Fruit fly (Drosophila melanogaster) whole organism, adult: ENCODE measurements around the gene CG11693.

Experiments
- CG11617 ChIP-seq: fragments of 200-800 bp; sonication (Bioruptor generic); optimal IDR thresholded peaks from 2 replicates; lab custom pipeline; 2017; ENCODE audit warnings: mild to moderate bottlenecking, missing biosample characterization, missing genetic modification reagents, missing genetic modification characterization
- CG12768 ChIP-seq: fragments of 200-800 bp; sonication (Bioruptor generic); optimal IDR thresholded peaks from 2 replicates; lab custom pipeline; 2017; ENCODE audit warnings: missing biosample characterization, missing genetic modification characterization, mild to moderate bottlenecking, moderate library complexity, missing genetic modification reagents
- CG14711 ChIP-seq: fragments of 200-800 bp; sonication (Bioruptor generic); optimal IDR thresholded peaks from 2 replicates; lab custom pipeline; 2018; ENCODE audit warnings: missing biosample characterization, mild to moderate bottlenecking, missing genetic modification characterization, moderate library complexity
- CG1620 ChIP-seq: fragments of 200-800 bp; sonication (Bioruptor generic); optimal IDR thresholded peaks from 2 replicates; lab custom pipeline; 2016; ENCODE audit warnings: missing biosample characterization, missing genetic modification characterization
- CG33017 ChIP-seq: fragments of 200-800 bp; sonication (Bioruptor generic); optimal IDR thresholded peaks from 2 replicates; lab custom pipeline; 2018; ENCODE audit warnings: missing biosample characterization, mild to moderate bottlenecking, missing genetic modification characterization, moderate library complexity
- CG5204 ChIP-seq: fragments of 200-800 bp; sonication (Bioruptor generic); optimal IDR thresholded peaks from 2 replicates; lab custom pipeline; 2016; ENCODE audit warnings: missing biosample characterization, missing genetic modification characterization
- CG7045 ChIP-seq: fragments of 200-800 bp; sonication (Bioruptor generic); optimal IDR thresholded peaks from 2 replicates; lab custom pipeline; 2017; ENCODE audit warnings: missing biosample characterization, mild to moderate bottlenecking, missing genetic modification characterization
- CG7101 ChIP-seq: fragments of 200-800 bp; sonication (Bioruptor generic); optimal IDR thresholded peaks from 2 replicates; lab custom pipeline; 2018; ENCODE audit warnings: missing biosample characterization, mild to moderate bottlenecking, missing genetic modification characterization, moderate library complexity
- Clk ChIP-seq: fragments of 200-800 bp; sonication (Bioruptor generic); optimal IDR thresholded peaks from 2 replicates; lab custom pipeline; 2017; ENCODE audit warnings: missing biosample characterization, missing genetic modification characterization
- Crg-1 ChIP-seq: fragments of 200-800 bp; sonication (Bioruptor generic); optimal IDR thresholded peaks from 2 replicates; lab custom pipeline; 2016; ENCODE audit warnings: missing biosample characterization, missing genetic modification characterization
- Hr96 ChIP-seq: fragments of 200-800 bp; sonication (Bioruptor generic); optimal IDR thresholded peaks from 2 replicates; lab custom pipeline; 2016; ENCODE audit warnings: missing biosample characterization, missing genetic modification characterization
- Mnt ChIP-seq: fragments of 200-800 bp; sonication (Bioruptor generic); optimal IDR thresholded peaks from 2 replicates; lab custom pipeline; 2016; ENCODE audit warnings: missing biosample characterization, mild to moderate bottlenecking, missing genetic modification characterization
- bab1 ChIP-seq: fragments of 200-800 bp; sonication (Bioruptor generic); optimal IDR thresholded peaks from 3 replicates; lab custom pipeline; 2019; ENCODE audit warnings: missing biosample characterization, mild to moderate bottlenecking, missing genetic modification characterization, moderate library complexity
- cic ChIP-seq: fragments of 200-800 bp; sonication (Bioruptor generic); optimal IDR thresholded peaks from 2 replicates; lab custom pipeline; 2017; ENCODE audit warnings: missing biosample characterization, mild to moderate bottlenecking, missing genetic modification characterization, moderate library complexity
- cnc ChIP-seq, 2 experiments: fragments of >200 bp; optimal IDR thresholded peaks; 2 replicates each; lab custom pipeline; 2017
- kay ChIP-seq: fragments of 200-800 bp; sonication (Bioruptor generic); peaks from one replicate; lab custom pipeline; 2016; ENCODE audit warnings: missing biosample characterization, missing genetic modification characterization, borderline replicate concordance
- ovo ChIP-seq: fragments of 200-800 bp; sonication (Bioruptor generic); optimal IDR thresholded peaks from 2 replicates; lab custom pipeline; 2016; ENCODE audit warnings: missing biosample characterization, missing genetic modification characterization
- pad ChIP-seq: fragments of 200-800 bp; sonication (Bioruptor generic); optimal IDR thresholded peaks from 3 replicates; lab custom pipeline; 2017; ENCODE audit warnings: missing biosample characterization, missing genetic modification characterization, mild to moderate bottlenecking, moderate library complexity, missing genetic modification reagents
- tj ChIP-seq: fragments of 200-800 bp; sonication (Bioruptor generic); optimal IDR thresholded peaks from 3 replicates; lab custom pipeline; 2017; ENCODE audit warnings: missing biosample characterization, mild to moderate bottlenecking, missing genetic modification characterization, moderate library complexity
- toe ChIP-seq: fragments of 200-800 bp; sonication (Bioruptor generic); optimal IDR thresholded peaks from 2 replicates; lab custom pipeline; 2016; ENCODE audit warnings: missing biosample characterization, missing genetic modification characterization

Gene CG11693

DNA sequence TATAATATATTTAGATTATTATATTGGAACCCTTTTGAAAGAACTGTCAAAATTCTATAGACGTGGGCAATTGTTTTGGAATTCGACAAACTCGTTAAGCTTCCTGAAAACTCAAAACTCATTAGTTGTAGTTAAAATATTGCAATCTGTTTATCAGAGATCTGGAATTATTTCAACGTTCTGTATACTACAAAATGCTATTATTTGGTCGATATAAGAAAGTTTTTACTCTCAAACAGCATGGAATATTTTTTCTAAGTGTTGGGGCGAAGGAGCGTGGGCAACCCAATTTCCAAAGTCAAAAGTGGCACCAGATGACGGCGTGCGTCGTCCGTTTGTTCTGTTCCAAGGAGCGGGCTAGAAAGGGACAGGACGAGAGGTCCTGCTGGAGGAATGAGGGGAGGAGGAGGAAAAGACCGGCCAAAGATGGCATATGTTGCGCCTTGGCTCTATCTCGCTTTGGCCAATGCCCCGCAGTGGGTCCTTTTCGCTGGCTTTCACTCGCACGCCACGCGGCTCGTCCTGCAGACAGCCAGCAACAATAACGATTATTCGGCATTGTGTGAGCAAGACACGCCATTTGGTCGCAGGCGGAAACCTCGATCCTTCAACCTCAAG lies 24.7 kb downstream of the CG11693 start:
- TF ChIP-seq Hr96 (no peak), CG33017 (tag; lab: Kevin White, UChicago) (no peak), Mnt (GFP tag; lab: Kevin White, UChicago) (no peak), kay (GFP tag; lab: Kevin White, UChicago) (no peak), ovo (GFP tag; lab: Kevin White, UChicago) (no peak), CG14711 (tag; lab: Kevin White, UChicago) (no peak), CG5204 (GFP tag; lab: Kevin White, UChicago) (no peak), tj (no peak), CG1620 (GFP tag; lab: Kevin White, UChicago) (no peak), bab1 (GFP tag; lab: Kevin White, UChicago) (no peak), Clk (GFP tag; lab: Kevin White, UChicago) (no peak), CG7045 (GFP tag; lab: Kevin White, UChicago) (no peak), toe (GFP tag; lab: Kevin White, UChicago) (no peak), cnc (optimal IDR thresholded peaks at IDR 0.05; lab: Kevin White, UChicago) (no peak), CG7101 (no peak), CG11617 (GFP tag; lab: Kevin White, UChicago) (no peak), cic (GFP tag; lab: Kevin White, UChicago) (no peak), Crg-1 (GFP tag; lab: Kevin White, UChicago) (no peak), CG12768 (GFP tag; lab: Kevin White, UChicago) (no peak)

DNA sequence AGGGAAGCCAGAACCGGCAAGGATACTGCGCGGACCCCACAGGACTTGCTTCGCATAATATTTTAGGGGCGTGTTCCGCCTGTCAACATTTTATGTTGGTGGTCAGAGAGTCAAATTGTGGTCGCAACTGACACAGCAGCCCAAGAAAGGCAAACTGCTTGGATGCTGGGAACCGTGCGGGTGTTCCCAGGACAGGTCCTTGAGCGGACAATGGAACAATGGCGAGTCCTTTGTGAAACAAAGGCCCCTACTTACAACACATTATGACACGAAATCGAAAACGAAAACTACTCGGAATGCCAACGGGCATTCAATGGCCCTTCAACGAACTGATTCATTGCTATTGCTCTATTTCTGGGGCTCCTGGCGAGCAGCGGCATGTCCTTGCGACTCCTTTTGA lies 26.3 kb downstream of the CG11693 start:
- TF ChIP-seq CG1620 (GFP tag; lab: Kevin White, UChicago), result no peak
- no peak for TF ChIP-seq CG11617 (GFP tag; lab: Kevin White, UChicago)
- no peak for TF ChIP-seq tj
- TF ChIP-seq cnc (optimal IDR thresholded peaks at IDR 0.05; lab: Kevin White, UChicago), result no peak
- no peak for TF ChIP-seq CG14711 (tag; lab: Kevin White, UChicago)
- TF ChIP-seq CG33017 (tag; lab: Kevin White, UChicago), result no peak
- TF ChIP-seq Crg-1 (GFP tag; lab: Kevin White, UChicago), result no peak
- TF ChIP-seq CG12768 (GFP tag; lab: Kevin White, UChicago), result no peak

dm6 chr3R:8282727-8283126 lies 27.9 kb downstream of the CG11693 start:
- no peak for TF ChIP-seq toe (GFP tag; lab: Kevin White, UChicago)
- TF ChIP-seq CG11617 (GFP tag; lab: Kevin White, UChicago), result no peak
- TF ChIP-seq CG5204 (GFP tag; lab: Kevin White, UChicago), result no peak
- TF ChIP-seq CG7045 (GFP tag; lab: Kevin White, UChicago), result no peak
- no peak for TF ChIP-seq Clk (GFP tag; lab: Kevin White, UChicago)
- no peak for TF ChIP-seq bab1 (GFP tag; lab: Kevin White, UChicago)
- TF ChIP-seq pad (GFP tag; lab: Kevin White, UChicago), result no peak
- TF ChIP-seq CG33017 (tag; lab: Kevin White, UChicago), result no peak

dm6 chr3R:8279970-8280369 lies 30.6 kb downstream of the CG11693 start:
- no peak for TF ChIP-seq CG1620 (GFP tag; lab: Kevin White, UChicago)
- no peak for TF ChIP-seq bab1 (GFP tag; lab: Kevin White, UChicago)
- TF ChIP-seq CG7101, result no peak
- no peak for TF ChIP-seq cic (GFP tag; lab: Kevin White, UChicago)
- no peak for TF ChIP-seq CG33017 (tag; lab: Kevin White, UChicago)
- no peak for TF ChIP-seq Clk (GFP tag; lab: Kevin White, UChicago)
- TF ChIP-seq CG5204 (GFP tag; lab: Kevin White, UChicago), result no peak
- no peak for TF ChIP-seq Mnt (GFP tag; lab: Kevin White, UChicago)
- no peak for TF ChIP-seq CG14711 (tag; lab: Kevin White, UChicago)
- no peak for TF ChIP-seq Hr96

DNA sequence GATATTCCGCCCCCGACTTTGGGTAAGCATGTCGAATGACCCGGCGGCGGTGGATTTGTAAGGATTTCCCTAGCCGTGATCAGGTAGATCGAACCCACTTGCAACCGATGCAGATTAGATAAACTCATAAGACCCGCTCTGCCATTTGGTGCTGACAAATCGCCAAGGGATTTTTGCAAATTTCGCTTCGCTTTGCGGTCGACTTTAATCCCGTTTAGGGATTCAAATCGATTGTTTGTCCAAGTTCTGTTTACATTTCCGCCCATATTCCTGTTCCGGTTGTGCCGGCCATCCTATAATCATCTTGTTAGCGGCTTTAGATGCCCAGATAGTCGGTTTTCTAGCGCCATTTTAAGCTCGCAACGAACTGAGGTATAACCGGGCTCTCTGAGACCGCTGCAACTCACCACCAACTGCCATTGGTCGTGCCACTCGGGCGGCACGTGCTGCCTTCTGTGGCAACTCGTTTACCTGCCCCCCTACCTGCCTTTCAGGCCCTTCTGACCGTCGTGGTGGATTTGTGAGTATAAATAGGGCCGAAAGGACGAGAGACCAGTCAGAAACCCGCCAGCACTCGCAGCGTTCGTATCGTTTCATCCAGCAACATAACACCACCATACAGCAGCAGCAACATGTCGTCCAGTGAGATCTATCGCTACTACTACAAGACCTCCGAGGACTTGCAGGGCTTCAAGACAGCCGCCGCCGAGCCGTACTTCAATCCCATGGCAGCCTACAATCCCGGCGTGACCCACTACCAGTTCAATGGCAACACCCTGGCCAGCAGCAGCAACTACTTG lies 32.9 kb downstream of the CG11693 start, which contains the start of gene ato:
ato (plus strand) TSS at position 559 of the 800 bp plus-strand sequence.
- TF ChIP-seq Clk (GFP tag; lab: Kevin White, UChicago) (no peak), bab1 (GFP tag; lab: Kevin White, UChicago) (no peak), CG33017 (tag; lab: Kevin White, UChicago) (no peak)

DNA sequence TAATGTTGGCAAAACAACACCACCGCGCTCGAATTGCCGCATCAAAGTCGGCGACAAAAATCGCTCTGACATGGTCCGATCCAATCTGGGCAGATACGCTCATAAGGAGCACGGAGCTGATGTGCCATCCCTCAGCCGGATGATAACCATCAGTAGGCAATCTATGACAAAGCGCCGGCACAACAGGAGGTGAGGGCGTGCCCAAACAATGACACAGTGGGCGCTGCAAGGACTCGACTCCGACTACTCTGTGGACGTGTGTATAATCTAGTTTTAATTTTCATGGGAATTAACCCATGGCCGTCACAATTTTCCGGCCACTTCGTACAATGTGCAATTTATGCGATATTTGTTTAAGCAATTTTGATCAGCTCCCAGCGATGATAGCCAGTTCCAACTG lies 35.5 kb downstream of the CG11693 start:
- no peak for TF ChIP-seq CG33017 (tag; lab: Kevin White, UChicago)
- TF ChIP-seq Hr96, result no peak
- TF ChIP-seq CG11617 (GFP tag; lab: Kevin White, UChicago), result no peak
- no peak for TF ChIP-seq CG1620 (GFP tag; lab: Kevin White, UChicago)
- TF ChIP-seq toe (GFP tag; lab: Kevin White, UChicago), result no peak
- no peak for TF ChIP-seq tj
- TF ChIP-seq Crg-1 (GFP tag; lab: Kevin White, UChicago), result no peak
- TF ChIP-seq CG7045 (GFP tag; lab: Kevin White, UChicago), result no peak
- TF ChIP-seq Clk (GFP tag; lab: Kevin White, UChicago), result no peak
- TF ChIP-seq bab1 (GFP tag; lab: Kevin White, UChicago), result no peak
- TF ChIP-seq CG14711 (tag; lab: Kevin White, UChicago), result no peak
- no peak for TF ChIP-seq CG5204 (GFP tag; lab: Kevin White, UChicago)
- no peak for TF ChIP-seq CG12768 (GFP tag; lab: Kevin White, UChicago)
- TF ChIP-seq cic (GFP tag; lab: Kevin White, UChicago), result no peak
- TF ChIP-seq pad (GFP tag; lab: Kevin White, UChicago), result no peak
- no peak for TF ChIP-seq Mnt (GFP tag; lab: Kevin White, UChicago)
- TF ChIP-seq kay (GFP tag; lab: Kevin White, UChicago), result no peak
- TF ChIP-seq ovo (GFP tag; lab: Kevin White, UChicago), result no peak
- no peak for TF ChIP-seq CG7101
